Worm (Caenorhabditis elegans) whole organism, young adult: Measurements from ENCODE around the gene cest-32.

Experiments
- B0019.2 ChIP-seq: fragments of 200-800 bp; sonication (Bioruptor generic); conservative IDR thresholded peaks from 2 replicates; pipeline ENCODE4 v1.3.6; 2022; ENCODE audit warnings: missing genetic modification reagents, missing genetic modification characterization, missing compliant biosample characterization
- K12H6.12 ChIP-seq: fragments of 200-800 bp; sonication (Bioruptor generic); optimal IDR thresholded peaks from 2 replicates; lab custom pipeline; 2018; ENCODE audit warnings: mild to moderate bottlenecking, missing genetic modification characterization, missing compliant biosample characterization
- ama-1 ChIP-seq, 3 experiments: fragments of 150-350 bp in 1 of 3; sonication (generic microtip) in 2 of 3; optimal IDR thresholded peaks; 2 replicates each; lab custom pipeline; 2014 to 2018; ENCODE audit warnings: missing biosample characterization in 2 of 3, missing genetic modification characterization in 2 of 3, missing genetic modification reagents in 2 of 3
- dox-1 ChIP-seq: fragments of 200-800 bp; sonication (Bioruptor generic); IDR thresholded peaks from 2 replicates; pipeline ENCODE4 v1.3.6; 2022; ENCODE audit warnings: missing genetic modification reagents, missing genetic modification characterization, missing compliant biosample characterization
- egl-18 ChIP-seq: fragments of 200-800 bp; sonication (Bioruptor generic); IDR thresholded peaks from 2 replicates; pipeline ENCODE4 v1.3.6; 2022; ENCODE audit warnings: missing genetic modification reagents, missing genetic modification characterization, missing compliant biosample characterization
- him-1 ChIP-seq: sonication (generic microtip); optimal IDR thresholded peaks from 2 replicates; lab custom pipeline; 2016; ENCODE audit warnings: missing genotype, missing genetic modification reagents, missing genetic modification characterization, missing compliant biosample characterization
- lin-40 ChIP-seq: sonication (generic microtip); optimal IDR thresholded peaks from 2 replicates; lab custom pipeline; 2016; ENCODE audit warnings: missing genetic modification characterization, mild to moderate bottlenecking, missing compliant biosample characterization, missing genotype, missing genetic modification reagents
- lsy-27 ChIP-seq: sonication (generic microtip); optimal IDR thresholded peaks from 2 replicates; lab custom pipeline; 2017; ENCODE audit warnings: missing genetic modification characterization, mild to moderate bottlenecking, missing compliant biosample characterization, antibody characterized with exemption, missing genotype, borderline replicate concordance; ENCODE audit not compliant: insufficient read depth
- mcd-1 ChIP-seq: fragments of 200-800 bp; sonication (Bioruptor generic); IDR thresholded peaks from 2 replicates; pipeline ENCODE4 v1.3.6; 2022; ENCODE audit warnings: missing genetic modification reagents, missing genetic modification characterization, missing compliant biosample characterization
- mes-4 ChIP-seq: sonication (generic microtip); optimal IDR thresholded peaks from 2 replicates; lab custom pipeline; 2016; ENCODE audit warnings: missing genotype, missing genetic modification characterization, missing compliant biosample characterization
- mxl-1 ChIP-seq: sonication (generic microtip); optimal IDR thresholded peaks from 2 replicates; lab custom pipeline; 2016; ENCODE audit warnings: missing genetic modification characterization, missing compliant biosample characterization
- nhr-90 ChIP-seq: sonication (generic microtip); optimal IDR thresholded peaks from 2 replicates; lab custom pipeline; 2016; ENCODE audit warnings: missing genotype, mild to moderate bottlenecking, missing genetic modification characterization, missing compliant biosample characterization
- snpc-4 ChIP-seq, 5 experiments: fragments of 150-350 bp in 1 of 5; sonication (generic microtip) in 4 of 5; optimal IDR thresholded peaks; 2 replicates each; lab custom pipeline; 2014 to 2018; ENCODE audit warnings: missing genetic modification characterization in 5 of 5, missing biosample characterization in 3 of 5, antibody characterized with exemption in 2 of 5, mild to moderate bottlenecking in 2 of 5, missing compliant biosample characterization in 2 of 5, missing genotype in 2 of 5, moderate library complexity in 2 of 5, missing genetic modification reagents in 1 of 5
- tlf-1 ChIP-seq: fragments of 200-800 bp; sonication (Bioruptor generic); optimal IDR thresholded peaks from 2 replicates; lab custom pipeline; 2018; ENCODE audit warnings: mild to moderate bottlenecking, missing genetic modification characterization, missing compliant biosample characterization

- no peak for TF ChIP-seq B0019.2
- no peak for TF ChIP-seq lsy-27 (tag; lab: Kevin White, UChicago)
- TF ChIP-seq mcd-1 (GFP tag; lab: Robert Waterston, UW): no peak
- TF ChIP-seq lin-40 (tag; lab: Kevin White, UChicago): no peak
- no peak for TF ChIP-seq snpc-4 (GFP tag; optimal IDR thresholded peaks at IDR 0.05; lab: Kevin White, UChicago)
- TF ChIP-seq snpc-4 (tag; optimal IDR thresholded peaks at IDR 0.05; lab: Kevin White, UChicago): no peak
- TF ChIP-seq tlf-1 (GFP tag; lab: Kevin White, UChicago): no peak
- no peak for TF ChIP-seq egl-18 (GFP tag; lab: Robert Waterston, UW)
- TF ChIP-seq ama-1 (optimal IDR thresholded peaks at IDR 0.05; lab: Kevin White, UChicago): no peak
- no peak for TF ChIP-seq ama-1 (GFP tag; optimal IDR thresholded peaks at IDR 0.05; lab: Kevin White, UChicago)
- TF ChIP-seq dox-1 (GFP tag; lab: Robert Waterston, UW): no peak
- TF ChIP-seq K12H6.12 (tag; lab: Kevin White, UChicago): no peak
- no peak for TF ChIP-seq mes-4 (tag; lab: Kevin White, UChicago)
- no peak for TF ChIP-seq mxl-1 (tag; lab: Kevin White, UChicago)
- TF ChIP-seq him-1 (tag; lab: Kevin White, UChicago): no peak
- TF ChIP-seq nhr-90: no peak
These were observed 52.1 kb downstream of the cest-32 start, which contains the start of gene C03A7.2 for ce11 chrV:5181612-5182011.
